Worm (Caenorhabditis elegans) whole organism, young adult: ENCODE measurements around the gene R01H10.4.

Experiments used
- B0019.2 ChIP-seq: fragments of 200-800 bp; sonication (Bioruptor generic); conservative IDR thresholded peaks from 2 replicates; pipeline ENCODE4 v1.3.6; 2022; ENCODE audit warnings: missing genetic modification reagents, missing genetic modification characterization, missing compliant biosample characterization
- B0261.1 ChIP-seq: sonication (generic microtip); optimal IDR thresholded peaks from 2 replicates; lab custom pipeline; 2016; ENCODE audit warnings: mild to moderate bottlenecking, missing genetic modification characterization, moderate library complexity, missing compliant biosample characterization
- F22D6.2 ChIP-seq: sonication (generic microtip); optimal IDR thresholded peaks from 2 replicates; lab custom pipeline; 2016; ENCODE audit warnings: mild to moderate bottlenecking, missing genetic modification characterization, missing compliant biosample characterization
- F52B5.7 ChIP-seq: sonication (generic microtip); optimal IDR thresholded peaks from 2 replicates; lab custom pipeline; 2016; ENCODE audit warnings: mild to moderate bottlenecking, missing genetic modification characterization, missing compliant biosample characterization
- F55B11.4 ChIP-seq: sonication (generic microtip); optimal IDR thresholded peaks from 2 replicates; lab custom pipeline; 2016; ENCODE audit warnings: missing compliant biosample characterization, missing genetic modification characterization, borderline replicate concordance; ENCODE audit not compliant: insufficient read depth
- F57A8.1 ChIP-seq: fragments of 200-800 bp; sonication (Bioruptor generic); optimal IDR thresholded peaks from 2 replicates; lab custom pipeline; 2018; ENCODE audit warnings: mild to moderate bottlenecking, missing genetic modification characterization, moderate library complexity, missing compliant biosample characterization
- F57C9.4 ChIP-seq: sonication (generic microtip); optimal IDR thresholded peaks from 2 replicates; lab custom pipeline; 2017; ENCODE audit warnings: mild to moderate bottlenecking, missing genetic modification characterization, missing compliant biosample characterization
- K12H6.12 ChIP-seq: fragments of 200-800 bp; sonication (Bioruptor generic); optimal IDR thresholded peaks from 2 replicates; lab custom pipeline; 2018; ENCODE audit warnings: mild to moderate bottlenecking, missing genetic modification characterization, missing compliant biosample characterization
- Y53G8AR.9 ChIP-seq: fragments of 200-800 bp; sonication (Bioruptor generic); conservative IDR thresholded peaks from 2 replicates; pipeline ENCODE4 v1.3.6; 2022; ENCODE audit warnings: missing genetic modification reagents, missing genetic modification characterization, missing compliant biosample characterization
- Y56A3A.18 ChIP-seq: fragments of 200-800 bp; sonication (Bioruptor generic); IDR thresholded peaks from 2 replicates; pipeline ENCODE4 v1.3.6; 2022; ENCODE audit warnings: missing genetic modification reagents, missing genetic modification characterization, missing compliant biosample characterization
- Y79H2A.3 ChIP-seq: fragments of 200-800 bp; sonication (Bioruptor generic); conservative IDR thresholded peaks from 2 replicates; pipeline ENCODE4 v1.3.6; 2022; ENCODE audit warnings: missing genetic modification reagents, missing genetic modification characterization, missing compliant biosample characterization
- aptf-2 ChIP-seq: fragments of 200-800 bp; sonication (Bioruptor generic); conservative IDR thresholded peaks from 2 replicates; pipeline ENCODE4 v1.3.6; 2022; ENCODE audit warnings: missing genetic modification reagents, missing genetic modification characterization, missing compliant biosample characterization
- bed-1 ChIP-seq: fragments of 200-800 bp; sonication (Bioruptor generic); IDR thresholded peaks from 2 replicates; pipeline ENCODE4 v1.3.6; 2022; ENCODE audit warnings: missing genetic modification reagents, missing genetic modification characterization, missing compliant biosample characterization
- cebp-1 ChIP-seq, 2 experiments: fragments of 200-800 bp in 1 of 2; sonication (Bioruptor generic) in 1 of 2; sonication (generic microtip) in 1 of 2; IDR thresholded peaks in 1 of 2; optimal IDR thresholded peaks in 1 of 2; 2 replicates each; pipeline versions ENCODE4 v1.3.6 to Lab custom; 2017 to 2022; ENCODE audit warnings: missing compliant biosample characterization in 2 of 2, missing genetic modification characterization in 2 of 2, mild to moderate bottlenecking in 1 of 2, missing genetic modification reagents in 1 of 2, moderate library complexity in 1 of 2
- ceh-58 ChIP-seq: fragments of 200-800 bp; sonication (Bioruptor generic); IDR thresholded peaks from 2 replicates; pipeline ENCODE4 v1.3.6; 2022; ENCODE audit warnings: missing genetic modification characterization, missing compliant biosample characterization
- ceh-79 ChIP-seq: sonication (generic microtip); optimal IDR thresholded peaks from 2 replicates; lab custom pipeline; 2017; ENCODE audit warnings: mild to moderate bottlenecking, missing genetic modification characterization, missing compliant biosample characterization
- die-1 ChIP-seq: sonication (generic microtip); optimal IDR thresholded peaks from 2 replicates; lab custom pipeline; 2016; ENCODE audit warnings: missing genotype, mild to moderate bottlenecking, missing genetic modification characterization, missing compliant biosample characterization
- egl-44 ChIP-seq: fragments of 200-800 bp; sonication (Bioruptor generic); IDR thresholded peaks from 2 replicates; pipeline ENCODE4 v1.3.6; 2022; ENCODE audit warnings: missing genetic modification reagents, missing genetic modification characterization, missing compliant biosample characterization
- ekl-4 ChIP-seq: fragments of 200-800 bp; sonication (Bioruptor generic); IDR thresholded peaks from 2 replicates; pipeline ENCODE4 v1.3.6; 2022; ENCODE audit warnings: missing genetic modification reagents, missing genetic modification characterization, missing compliant biosample characterization
- fkh-3 ChIP-seq: sonication (generic microtip); optimal IDR thresholded peaks from 2 replicates; lab custom pipeline; 2016; ENCODE audit warnings: mild to moderate bottlenecking, missing genetic modification characterization, missing compliant biosample characterization
- let-607 ChIP-seq, 2 experiments: fragments of 200-800 bp in 1 of 2; sonication (Bioruptor generic) in 1 of 2; sonication (generic microtip) in 1 of 2; optimal IDR thresholded peaks; 2 replicates each; lab custom pipeline; 2016 to 2018; ENCODE audit warnings: mild to moderate bottlenecking in 2 of 2, missing compliant biosample characterization in 2 of 2, missing genetic modification characterization in 2 of 2, moderate library complexity in 2 of 2, missing genotype in 1 of 2
- lin-26 ChIP-seq: fragments of 200-800 bp; sonication (Bioruptor generic); IDR thresholded peaks from 2 replicates; pipeline ENCODE4 v1.3.6; 2022; ENCODE audit warnings: missing genetic modification reagents, missing genetic modification characterization, missing compliant biosample characterization
- lsy-27 ChIP-seq: sonication (generic microtip); optimal IDR thresholded peaks from 2 replicates; lab custom pipeline; 2017; ENCODE audit warnings: missing genetic modification characterization, mild to moderate bottlenecking, missing compliant biosample characterization, antibody characterized with exemption, missing genotype, borderline replicate concordance; ENCODE audit not compliant: insufficient read depth
- madf-10 ChIP-seq: sonication (generic microtip); optimal IDR thresholded peaks from 2 replicates; lab custom pipeline; 2016; ENCODE audit warnings: mild to moderate bottlenecking, missing genetic modification characterization, missing compliant biosample characterization
- mes-4 ChIP-seq: sonication (generic microtip); optimal IDR thresholded peaks from 2 replicates; lab custom pipeline; 2016; ENCODE audit warnings: missing genotype, missing genetic modification characterization, missing compliant biosample characterization
- mxl-1 ChIP-seq: sonication (generic microtip); optimal IDR thresholded peaks from 2 replicates; lab custom pipeline; 2016; ENCODE audit warnings: missing genetic modification characterization, missing compliant biosample characterization
- sptf-2 ChIP-seq: fragments of 200-800 bp; sonication (Bioruptor generic); optimal IDR thresholded peaks from 2 replicates; lab custom pipeline; 2018; ENCODE audit warnings: mild to moderate bottlenecking, missing genetic modification characterization, missing compliant biosample characterization
- zfh-2 ChIP-seq: fragments of 200-800 bp; sonication (Bioruptor generic); conservative IDR thresholded peaks from 2 replicates; pipeline ENCODE4 v1.3.6; 2022; ENCODE audit warnings: missing genetic modification reagents, missing genetic modification characterization, missing compliant biosample characterization
- ztf-28 ChIP-seq: fragments of 200-800 bp; sonication (Bioruptor generic); IDR thresholded peaks from 2 replicates; pipeline ENCODE4 v1.3.6; 2022; ENCODE audit warnings: missing genetic modification reagents, missing genetic modification characterization, missing compliant biosample characterization
- ztf-6 ChIP-seq: fragments of 200-800 bp; sonication (Bioruptor generic); IDR thresholded peaks from 2 replicates; pipeline ENCODE4 v1.3.6; 2022; ENCODE audit warnings: missing genetic modification reagents, missing genetic modification characterization, missing compliant biosample characterization

The R01H10.4 gene

DNA sequence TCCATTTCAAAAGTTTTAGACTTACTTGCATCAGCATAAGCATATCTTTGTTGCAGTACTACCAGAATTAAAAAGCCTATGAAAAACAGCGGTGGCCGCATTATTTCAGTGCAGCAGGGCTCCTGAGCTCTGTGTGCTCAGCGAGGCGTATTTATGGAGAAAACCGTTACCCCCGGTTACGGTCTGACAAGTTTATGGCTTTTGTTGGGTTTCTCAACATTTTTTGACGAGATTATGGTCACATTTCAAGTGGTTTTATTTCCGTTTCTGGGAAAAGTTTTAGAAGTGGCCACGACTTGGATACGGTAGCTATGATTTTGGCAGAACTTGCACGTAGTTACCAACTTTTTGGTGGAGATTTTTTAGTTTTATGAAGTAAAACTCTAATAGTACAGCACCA, 20.6 kb upstream of the R01H10.4 start, which contains the start of gene paml-1:
paml-1 (minus strand) TSS at position 101 of the 400 bp plus-strand sequence.
- TF ChIP-seq F57A8.1 (GFP tag; lab: Kevin White, UChicago) (no peak), mes-4 (tag; lab: Kevin White, UChicago) (no peak), ceh-79 (tag; lab: Kevin White, UChicago) (no peak), F22D6.2 (tag; lab: Kevin White, UChicago) (no peak), ztf-28 (GFP tag; lab: Robert Waterston, UW) (no peak), ceh-58 (no peak), K12H6.12 (tag; lab: Kevin White, UChicago) (no peak), aptf-2 (GFP tag; lab: Robert Waterston, UW) (no peak), lsy-27 (tag; lab: Kevin White, UChicago) (no peak), bed-1 (GFP tag; lab: Robert Waterston, UW) (no peak), let-607 (tag; optimal IDR thresholded peaks at IDR 0.05; lab: Kevin White, UChicago) (no peak)
- TF ChIP-seq, all 124 proteins: peak for 0

DNA sequence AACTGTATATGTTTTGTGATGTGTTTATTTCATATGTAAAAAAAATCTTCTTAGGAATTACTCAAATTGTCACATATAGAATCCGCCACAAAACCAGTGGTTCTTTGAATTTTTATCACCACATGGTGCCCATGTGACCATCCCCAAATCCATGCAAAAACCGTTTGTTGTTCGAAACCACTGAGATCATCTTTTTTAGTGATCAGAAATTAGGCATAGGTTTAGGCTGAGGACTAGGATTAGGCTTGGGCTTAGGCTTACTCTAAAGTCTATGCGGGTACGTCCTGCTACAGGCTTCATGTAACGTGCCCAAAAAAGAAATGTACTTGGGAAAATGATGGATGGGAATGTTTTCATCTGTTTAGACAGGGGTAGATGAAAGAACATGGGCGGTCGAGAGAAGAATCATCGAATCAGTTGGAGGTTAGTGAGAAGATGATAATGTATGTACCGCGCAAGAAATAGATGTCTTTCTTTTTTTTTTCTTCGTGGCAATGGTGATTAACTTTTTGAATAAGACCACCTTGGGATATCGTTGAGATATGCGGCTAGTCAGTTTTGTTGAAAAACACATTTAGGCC, 18.2 kb upstream of the R01H10.4 start:
- TF ChIP-seq cebp-1 (GFP tag; IDR thresholded peaks at IDR 0.05; lab: Robert Waterston, UW) (no peak), cebp-1 (tag; optimal IDR thresholded peaks at IDR 0.05; lab: Kevin White, UChicago) (no peak), ekl-4 (GFP tag; lab: Robert Waterston, UW) (no peak), ceh-58 (no peak), F52B5.7 (tag; lab: Kevin White, UChicago) (no peak), ceh-79 (tag; lab: Kevin White, UChicago) (no peak), sptf-2 (GFP tag; lab: Kevin White, UChicago) (no peak)

DNA sequence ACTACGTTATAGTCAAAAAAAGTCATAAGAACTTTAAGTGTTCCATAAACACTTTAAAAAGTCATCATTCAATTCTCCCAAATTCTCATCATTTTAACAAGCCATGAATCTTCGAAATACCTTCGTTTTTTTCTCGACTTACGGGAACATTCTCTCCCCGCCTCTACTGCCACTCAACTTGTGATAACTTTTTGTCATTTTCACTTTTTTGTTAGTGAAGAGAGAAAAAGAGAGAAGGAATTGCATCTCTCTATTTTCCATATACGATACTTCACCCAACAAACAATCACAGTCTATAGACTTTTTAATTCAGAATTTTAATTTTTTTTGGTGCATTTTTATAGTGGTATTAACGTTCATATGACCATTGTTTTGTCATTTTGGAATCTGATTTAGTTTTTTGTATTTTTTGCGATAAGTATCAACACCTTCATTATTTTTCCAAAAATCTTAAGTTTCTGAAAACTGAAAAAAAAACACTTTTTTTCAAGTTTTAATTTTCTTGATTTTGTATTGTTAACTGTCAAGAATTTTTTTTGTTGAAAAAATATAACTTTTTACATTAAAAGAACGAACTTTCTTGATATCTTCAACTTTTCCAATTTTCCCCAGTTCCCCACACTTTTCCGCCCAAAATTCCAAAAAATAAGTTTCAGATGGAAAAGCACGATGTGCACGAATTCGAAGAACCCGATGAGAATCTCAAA, 16.0 kb upstream of the R01H10.4 start, which contains the start of gene Y70G10A.3:
Y70G10A.3 (plus strand) TSS at position 657 of the 707 bp plus-strand sequence.
- TF ChIP-seq Y56A3A.18 (GFP tag; lab: Robert Waterston, UW) (no peak), lin-26 (GFP tag; lab: Robert Waterston, UW) (peak; percentile 42; the same call in 1 of the 2 replicates)

DNA sequence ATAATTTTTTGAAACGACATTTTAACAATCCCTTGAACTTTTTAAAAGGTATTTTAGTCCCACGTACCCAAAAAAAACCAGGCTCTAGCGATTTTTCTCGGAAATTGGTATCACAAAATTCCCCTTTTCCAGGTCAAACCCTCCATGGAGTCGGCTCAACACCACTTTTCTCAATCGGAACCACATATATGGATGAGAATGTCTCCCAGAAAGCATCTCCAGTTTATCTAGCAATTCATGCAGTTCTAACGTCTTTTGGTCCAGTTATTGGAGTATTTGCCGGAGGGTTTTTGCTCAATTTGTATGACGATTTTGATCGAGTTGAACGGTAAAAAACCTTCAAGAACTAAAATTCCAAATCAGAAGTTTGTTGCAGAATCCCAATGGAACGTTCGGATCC, 14.5 kb upstream of the R01H10.4 start:
- TF ChIP-seq let-607 (tag; optimal IDR thresholded peaks at IDR 0.05; lab: Kevin White, UChicago) (no peak), ztf-6 (no peak), B0261.1 (no peak), B0019.2 (no peak), zfh-2 (no peak), F57A8.1 (GFP tag; lab: Kevin White, UChicago) (no peak), F55B11.4 (tag; lab: Kevin White, UChicago) (no peak), fkh-3 (tag; lab: Kevin White, UChicago) (no peak), die-1 (no peak), madf-10 (tag; lab: Kevin White, UChicago) (no peak), Y79H2A.3 (GFP tag; lab: Robert Waterston, UW) (no peak), Y53G8AR.9 (GFP tag; lab: Robert Waterston, UW) (no peak), egl-44 (GFP tag; lab: Robert Waterston, UW) (no peak), F57C9.4 (tag; lab: Kevin White, UChicago) (no peak), mxl-1 (tag; lab: Kevin White, UChicago) (no peak), F52B5.7 (tag; lab: Kevin White, UChicago) (no peak)
